Worm (Caenorhabditis elegans) whole organism, early embryonic: ENCODE measurements around the gene Y60A3A.25.
"Not testable (repeated sequence)": the region's sequence is repeated elsewhere in the genome, so short reads cannot be mapped to it uniquely, and the experiment has no call there.

ENCODE experiments used
- B0310.2 ChIP-seq: sonication (generic microtip); optimal IDR thresholded peaks from 2 replicates; lab custom pipeline; 2016; ENCODE audit warnings: mild to moderate bottlenecking, missing genetic modification characterization, missing compliant biosample characterization
- F13C5.2 ChIP-seq: sonication (generic microtip); optimal IDR thresholded peaks from 2 replicates; lab custom pipeline; 2017; ENCODE audit warnings: mild to moderate bottlenecking, missing genetic modification characterization, inconsistent platforms, missing compliant biosample characterization
- aly-1 ChIP-seq: sonication (generic microtip); optimal IDR thresholded peaks from 2 replicates; lab custom pipeline; 2016; ENCODE audit warnings: missing genetic modification characterization, missing compliant biosample characterization
- ama-1 ChIP-seq: fragments of 150-350 bp; optimal IDR thresholded peaks from 2 replicates; lab custom pipeline; 2014
- ceh-13 ChIP-seq: fragments of 200-800 bp; sonication (Bioruptor generic); optimal IDR thresholded peaks from 2 replicates; lab custom pipeline; 2018; ENCODE audit warnings: mild to moderate bottlenecking, missing genetic modification characterization, missing compliant biosample characterization
- ceh-36 ChIP-seq: sonication (generic microtip); optimal IDR thresholded peaks from 2 replicates; lab custom pipeline; 2016; ENCODE audit warnings: missing genetic modification characterization, inconsistent platforms, missing compliant biosample characterization
- ets-7 ChIP-seq: sonication (generic microtip); optimal IDR thresholded peaks from 2 replicates; lab custom pipeline; 2016; ENCODE audit warnings: missing genotype, missing genetic modification characterization, missing compliant biosample characterization
- flt-1 ChIP-seq: fragments of 200-800 bp; sonication (Bioruptor generic); IDR thresholded peaks from 2 replicates; pipeline ENCODE4 v1.3.6; 2022; ENCODE audit warnings: missing genetic modification characterization, missing compliant biosample characterization
- hmbx-1 ChIP-seq: sonication (generic microtip); optimal IDR thresholded peaks from 2 replicates; lab custom pipeline; 2016; ENCODE audit warnings: mild to moderate bottlenecking, missing genetic modification characterization, missing compliant biosample characterization
- hmg-4 ChIP-seq: fragments of 200-800 bp; sonication (Bioruptor generic); optimal IDR thresholded peaks from 2 replicates; lab custom pipeline; 2018; ENCODE audit warnings: mild to moderate bottlenecking, missing genetic modification characterization, missing compliant biosample characterization
- hnd-1 ChIP-seq: sonication (generic microtip); optimal IDR thresholded peaks from 2 replicates; lab custom pipeline; 2016; ENCODE audit warnings: missing genetic modification characterization, missing compliant biosample characterization
- pes-1 ChIP-seq: fragments of 200-800 bp; sonication (Bioruptor generic); IDR thresholded peaks from 2 replicates; pipeline ENCODE4 v1.3.6; 2022; ENCODE audit warnings: missing genetic modification reagents, missing genetic modification characterization, missing compliant biosample characterization
- scrt-1 ChIP-seq: fragments of 200-800 bp; sonication (Bioruptor generic); IDR thresholded peaks from 2 replicates; pipeline ENCODE4 v1.3.6; 2022; ENCODE audit warnings: missing genetic modification characterization, missing compliant biosample characterization
- sea-1 ChIP-seq: fragments of 200-800 bp; sonication (Bioruptor generic); conservative IDR thresholded peaks from 2 replicates; pipeline ENCODE4 v1.3.6; 2022; ENCODE audit warnings: missing genetic modification characterization, missing compliant biosample characterization
- tbx-11 ChIP-seq: fragments of 200-800 bp; sonication (Bioruptor generic); IDR thresholded peaks from 2 replicates; pipeline ENCODE4 v1.3.6; 2022; ENCODE audit warnings: missing genetic modification characterization, missing compliant biosample characterization
- tbx-37 ChIP-seq: fragments of 200-800 bp; sonication (Bioruptor generic); conservative IDR thresholded peaks from 2 replicates; pipeline ENCODE4 v1.3.6; 2022; ENCODE audit warnings: missing genetic modification reagents, missing genetic modification characterization, missing compliant biosample characterization
- tra-4 ChIP-seq: sonication (generic microtip); optimal IDR thresholded peaks from 2 replicates; lab custom pipeline; 2017; ENCODE audit warnings: missing genetic modification characterization, missing compliant biosample characterization

Y60A3A.25 gene

DNA sequence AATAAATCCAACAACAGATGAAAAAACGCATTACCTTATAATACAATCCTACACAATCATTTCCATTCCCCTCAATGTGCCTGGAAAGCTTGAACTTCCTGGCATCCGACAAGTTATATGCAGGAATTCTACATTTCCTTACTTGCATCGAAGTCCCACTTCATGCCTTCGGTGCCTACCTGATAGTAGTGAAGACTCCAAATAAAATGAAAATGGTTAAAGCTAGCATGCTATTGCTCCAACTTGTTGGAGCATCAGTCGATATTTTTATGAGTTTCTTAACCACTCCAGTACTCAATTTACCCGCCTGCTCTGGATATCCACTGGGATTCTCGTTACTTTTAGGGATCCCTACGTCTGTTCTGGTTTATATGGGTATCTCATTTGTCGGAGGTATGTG, 28.4 kb downstream of the Y60A3A.25 start, which contains the start of gene srh-171:
TSS of gene srh-171 (plus strand) at position 75 of the 400 bp plus-strand sequence.
- TF ChIP-seq tra-4 (tag; lab: Kevin White, UChicago) (no peak), ama-1 (peak; percentile 78)

DNA sequence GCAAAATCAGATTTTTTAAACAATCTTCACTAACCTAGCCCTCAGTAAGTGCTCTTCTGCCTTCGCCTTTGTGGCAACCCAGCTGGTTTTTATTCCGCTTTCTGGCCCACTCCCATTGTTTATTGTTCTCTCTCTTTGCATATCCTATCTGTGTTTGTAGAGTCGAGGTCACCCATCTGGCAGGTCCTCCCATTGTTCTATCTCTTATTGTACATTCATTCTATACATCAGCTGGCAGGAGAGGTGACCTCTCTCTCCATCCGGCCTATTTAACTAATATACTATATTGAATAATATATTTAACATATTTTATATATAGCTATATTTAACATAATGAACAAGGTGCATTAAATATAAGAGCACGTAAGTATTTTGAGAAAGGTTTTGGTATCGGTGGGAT, 32.0 kb downstream of the Y60A3A.25 start:
- TF ChIP-seq hmg-4 (GFP tag; lab: Kevin White, UChicago): peak; percentile 13
- TF ChIP-seq ets-7 (tag; lab: Kevin White, UChicago): no peak

DNA sequence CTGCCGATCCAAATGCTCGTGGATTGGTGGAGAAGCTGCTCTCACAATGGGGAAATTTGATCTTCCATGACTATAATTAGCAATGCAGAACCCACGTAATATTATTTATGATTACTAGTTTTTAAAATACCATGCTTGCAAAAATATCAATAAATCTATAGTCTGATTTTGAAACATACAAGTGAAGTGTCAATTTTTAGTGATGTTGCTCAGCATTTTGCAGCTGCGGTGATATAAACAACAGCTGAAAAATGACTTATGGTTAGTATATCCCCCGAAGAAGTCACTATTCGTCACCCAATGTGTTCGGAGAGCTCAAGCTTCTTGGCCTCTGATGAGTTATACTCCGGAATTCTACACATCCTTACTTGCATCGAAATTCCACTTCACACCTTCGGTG, 35.2 kb downstream of the Y60A3A.25 start, which contains the start of gene srh-172:
TSS of gene srh-172 (plus strand) at position 301 of the 400 bp plus-strand sequence.
- no peak for TF ChIP-seq ama-1
- no peak for TF ChIP-seq flt-1 (GFP tag; lab: Robert Waterston, UW)
- TF ChIP-seq ceh-13 (GFP tag; lab: Kevin White, UChicago): no peak
- no peak for TF ChIP-seq pes-1 (GFP tag; lab: Robert Waterston, UW)
- no peak for TF ChIP-seq sea-1 (GFP tag; lab: Robert Waterston, UW)

DNA sequence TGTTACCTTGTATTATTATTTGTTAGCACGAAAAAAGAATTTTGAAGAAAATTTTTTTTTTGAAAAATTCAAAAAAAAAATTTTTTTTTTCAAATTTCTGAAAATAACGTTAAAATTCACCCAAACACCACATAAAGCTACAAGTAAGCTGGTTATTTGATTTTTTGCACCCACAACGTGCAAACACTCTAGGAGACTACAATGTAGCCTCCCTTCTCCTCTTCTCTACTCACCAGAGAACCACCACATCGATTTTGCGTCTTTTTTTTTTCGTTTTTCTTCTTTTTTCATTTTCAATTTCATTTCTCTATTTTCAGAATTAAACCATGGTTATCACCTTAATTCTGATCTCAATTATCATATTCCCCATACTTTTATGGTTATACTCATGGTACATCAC, 38.8 kb downstream of the Y60A3A.25 start, which contains the start of gene abhd-3.1:
TSS of gene abhd-3.1 (plus strand) at position 318 of the 400 bp plus-strand sequence.
- no peak for TF ChIP-seq hmbx-1 (tag; lab: Kevin White, UChicago)
- no peak for TF ChIP-seq F13C5.2 (tag; lab: Kevin White, UChicago)
- no peak for TF ChIP-seq sea-1 (GFP tag; lab: Robert Waterston, UW)
- TF ChIP-seq tbx-11 (GFP tag; lab: Robert Waterston, UW): no peak
- no peak for TF ChIP-seq hnd-1 (tag; lab: Kevin White, UChicago)
- no peak for TF ChIP-seq pes-1 (GFP tag; lab: Robert Waterston, UW)
- no peak for TF ChIP-seq ceh-13 (GFP tag; lab: Kevin White, UChicago)
- no peak for TF ChIP-seq tra-4 (tag; lab: Kevin White, UChicago)
- no peak for TF ChIP-seq scrt-1 (GFP tag; lab: Robert Waterston, UW)

DNA sequence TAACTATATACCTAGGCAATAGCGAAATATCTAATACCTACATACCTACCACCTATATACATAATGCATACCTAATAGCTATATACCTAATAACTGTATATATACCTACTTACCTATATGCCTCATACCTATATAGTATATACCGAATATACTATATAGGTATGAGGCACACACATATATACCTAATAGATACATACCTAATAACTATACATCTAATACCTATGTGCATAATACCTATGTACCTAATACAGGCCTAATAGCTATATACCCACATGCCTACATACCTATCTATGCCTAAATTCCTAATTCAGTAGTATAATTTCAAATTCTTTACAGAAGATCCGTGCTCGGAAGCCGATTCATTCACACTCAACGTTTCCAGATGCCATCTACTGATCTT, 39.5 kb downstream of the Y60A3A.25 start:
- TF ChIP-seq tra-4 (tag; lab: Kevin White, UChicago) (no peak), ama-1 (no peak), scrt-1 (GFP tag; lab: Robert Waterston, UW) (no peak), ceh-36 (tag; lab: Kevin White, UChicago) (no peak), ets-7 (tag; lab: Kevin White, UChicago) (no peak), hmg-4 (GFP tag; lab: Kevin White, UChicago) (no peak), pes-1 (GFP tag; lab: Robert Waterston, UW) (no peak), B0310.2 (tag; lab: Kevin White, UChicago) (no peak)

DNA sequence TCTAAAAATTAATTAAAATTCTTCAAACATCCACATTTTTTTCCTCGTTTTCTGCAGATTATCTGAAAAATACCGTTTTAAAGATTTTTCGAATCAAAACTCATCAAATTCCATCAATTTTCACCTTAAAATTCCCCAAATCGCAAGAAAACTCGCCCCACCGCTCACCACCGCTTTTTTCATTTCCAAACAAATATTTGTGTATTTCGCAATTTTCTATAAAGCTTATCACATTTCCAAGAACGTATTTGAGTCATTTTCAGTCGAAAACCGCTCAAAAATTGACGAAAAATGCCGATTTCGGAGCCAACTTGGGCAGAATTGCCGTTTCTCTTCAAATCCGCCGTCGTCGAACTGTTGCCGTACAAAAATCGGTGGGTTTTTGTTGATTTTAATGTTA, 44.3 kb downstream of the Y60A3A.25 start, which contains the start of gene Y60A3A.8:
TSS of gene Y60A3A.8 (plus strand) at position 258 of the 400 bp plus-strand sequence.
- TF ChIP-seq aly-1; ceh-36 (tag; lab: Kevin White, UChicago); hmg-4 (GFP tag; lab: Kevin White, UChicago): not testable (repeated sequence)

DNA sequence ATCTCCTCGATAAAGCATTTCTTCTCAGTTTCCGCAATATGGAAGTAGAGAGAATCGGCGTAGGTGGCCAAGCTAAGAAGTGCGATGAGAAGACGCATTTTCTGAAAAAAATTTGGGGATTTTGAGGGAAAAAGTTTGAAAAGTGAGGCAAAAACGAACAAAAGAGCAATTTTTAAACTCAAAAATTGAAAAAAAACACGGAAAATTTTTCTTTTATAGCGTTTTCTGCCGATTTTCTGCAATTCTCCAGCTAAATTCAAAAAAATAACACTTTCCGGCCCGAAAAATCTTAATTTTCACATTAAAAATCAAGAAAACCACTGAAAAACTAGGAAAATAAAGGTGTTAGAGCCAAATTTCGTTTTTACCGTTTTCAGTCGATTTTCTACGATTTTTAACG, 45.0 kb downstream of the Y60A3A.25 start, which contains the start of gene tmed-4:
TSS of gene tmed-4 (minus strand) at position 101 of the 400 bp plus-strand sequence.
- not testable (repeated sequence) for TF ChIP-seq ceh-36 (tag; lab: Kevin White, UChicago); pes-1 (GFP tag; lab: Robert Waterston, UW); scrt-1 (GFP tag; lab: Robert Waterston, UW)

DNA sequence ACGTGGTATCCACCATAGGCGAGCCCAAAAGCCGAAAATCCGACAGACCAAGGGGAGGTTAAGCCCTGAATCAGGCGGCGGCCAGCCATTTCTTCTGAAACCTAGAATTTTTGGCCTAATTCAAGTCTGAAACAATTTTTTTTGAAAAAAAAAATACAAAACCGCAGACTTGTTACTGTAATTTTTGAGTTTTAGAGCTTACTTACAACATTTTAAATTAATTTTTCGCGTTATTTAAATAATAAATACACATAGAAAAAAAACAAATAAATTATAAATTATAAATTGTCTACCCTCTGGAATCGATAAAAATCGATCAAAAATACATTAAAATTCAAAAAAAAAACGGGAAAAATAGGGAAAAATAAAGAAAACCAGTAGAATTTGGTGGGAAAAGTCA, 47.5 kb downstream of the Y60A3A.25 start, which contains the start of gene dhs-24:
TSS of gene dhs-24 (minus strand) at position 101 of the 400 bp plus-strand sequence.
- TF ChIP-seq pes-1 (GFP tag; lab: Robert Waterston, UW): no peak
- no peak for TF ChIP-seq F13C5.2 (tag; lab: Kevin White, UChicago)
- no peak for TF ChIP-seq ceh-13 (GFP tag; lab: Kevin White, UChicago)
- no peak for TF ChIP-seq tbx-11 (GFP tag; lab: Robert Waterston, UW)
- TF ChIP-seq ets-7 (tag; lab: Kevin White, UChicago): no peak
- no peak for TF ChIP-seq ama-1
- TF ChIP-seq tbx-37 (GFP tag; lab: Robert Waterston, UW): no peak
- no peak for TF ChIP-seq ceh-36 (tag; lab: Kevin White, UChicago)
- no peak for TF ChIP-seq scrt-1 (GFP tag; lab: Robert Waterston, UW)
- no peak for TF ChIP-seq hmbx-1 (tag; lab: Kevin White, UChicago)
- no peak for TF ChIP-seq tra-4 (tag; lab: Kevin White, UChicago)
- TF ChIP-seq sea-1 (GFP tag; lab: Robert Waterston, UW): no peak
- no peak for TF ChIP-seq hnd-1 (tag; lab: Kevin White, UChicago)
- TF ChIP-seq B0310.2 (tag; lab: Kevin White, UChicago): no peak
- no peak for TF ChIP-seq aly-1
